Worm (Caenorhabditis elegans) whole organism, L3 larva: ENCODE measurements around the gene C02F5.5.

Experiments
- R02D3.7 ChIP-seq: fragments of 150-350 bp; optimal IDR thresholded peaks from 2 replicates; lab custom pipeline; 2014; ENCODE audit warnings: missing biosample characterization, missing genetic modification characterization
- aly-2 ChIP-seq: fragments of 150-350 bp; optimal IDR thresholded peaks from 2 replicates; lab custom pipeline; 2014; ENCODE audit warnings: missing biosample characterization, missing genetic modification characterization
- ama-1 ChIP-seq: fragments of 150-350 bp; optimal IDR thresholded peaks from 2 replicates; lab custom pipeline; 2018
- ceh-9 ChIP-seq: sonication (generic microtip); optimal IDR thresholded peaks from 2 replicates; lab custom pipeline; 2018; ENCODE audit warnings: missing biosample characterization, missing genetic modification characterization
- egl-27 ChIP-seq: sonication (generic microtip); optimal IDR thresholded peaks from 4 replicates; lab custom pipeline; 2017; ENCODE audit warnings: missing biosample characterization, missing genetic modification reagents, missing genetic modification characterization
- egl-5 ChIP-seq: fragments of 150-350 bp; optimal IDR thresholded peaks from 2 replicates; lab custom pipeline; 2017; ENCODE audit warnings: missing biosample characterization, missing genetic modification reagents, missing genetic modification characterization, inconsistent platforms
- elt-1 ChIP-seq: fragments of 150-350 bp; optimal IDR thresholded peaks from 2 replicates; lab custom pipeline; 2014; ENCODE audit warnings: missing biosample characterization, missing genetic modification characterization
- elt-2 ChIP-seq: sonication (generic microtip); optimal IDR thresholded peaks from 2 replicates; lab custom pipeline; 2016; ENCODE audit warnings: missing genetic modification reagents, mild to moderate bottlenecking, missing genetic modification characterization, missing compliant biosample characterization
- elt-3 ChIP-seq, 3 experiments: fragments of 150-350 bp in 1 of 3; sonication (generic microtip) in 2 of 3; optimal IDR thresholded peaks; 2 replicates in 2 of 3; 4 replicates in 1 of 3; lab custom pipeline; 2014 to 2017; ENCODE audit warnings: missing biosample characterization in 3 of 3, missing genetic modification characterization in 3 of 3
- fkh-2 ChIP-seq: fragments of 150-350 bp; optimal IDR thresholded peaks from 2 replicates; lab custom pipeline; 2014; ENCODE audit warnings: missing biosample characterization, missing genetic modification reagents, missing genetic modification characterization
- jun-1 ChIP-seq: fragments of 150-350 bp; optimal IDR thresholded peaks from 2 replicates; lab custom pipeline; 2014; ENCODE audit warnings: missing biosample characterization, missing genetic modification reagents, missing genetic modification characterization
- lin-15B ChIP-seq: fragments of 150-350 bp; optimal IDR thresholded peaks from 2 replicates; lab custom pipeline; 2014; ENCODE audit warnings: missing biosample characterization, missing genetic modification characterization
- lin-39 ChIP-seq: fragments of 150-350 bp; optimal IDR thresholded peaks from 2 replicates; lab custom pipeline; 2018; ENCODE audit warnings: missing biosample characterization, missing genetic modification reagents, missing genetic modification characterization
- mdl-1 ChIP-seq: fragments of 150-350 bp; optimal IDR thresholded peaks from 2 replicates; lab custom pipeline; 2014; ENCODE audit warnings: missing biosample characterization, missing genetic modification characterization
- mml-1 ChIP-seq: fragments of 150-350 bp; sonication (generic microtip); optimal IDR thresholded peaks from 3 replicates; lab custom pipeline; 2014; ENCODE audit warnings: missing biosample characterization, missing genetic modification characterization
- nfya-1 ChIP-seq: sonication (generic microtip); optimal IDR thresholded peaks from 2 replicates; lab custom pipeline; 2017; ENCODE audit warnings: missing genetic modification characterization, mild to moderate bottlenecking, missing compliant biosample characterization, antibody characterized with exemption, moderate library complexity; ENCODE audit not compliant: insufficient read depth
- nhr-12 ChIP-seq: fragments of 150-350 bp; optimal IDR thresholded peaks from 2 replicates; lab custom pipeline; 2014; ENCODE audit warnings: missing biosample characterization, missing genetic modification characterization
- nhr-25 ChIP-seq: sonication (generic microtip); optimal IDR thresholded peaks from 2 replicates; lab custom pipeline; 2017; ENCODE audit warnings: missing biosample characterization, missing genetic modification characterization
- nhr-28 ChIP-seq: fragments of 150-350 bp; optimal IDR thresholded peaks from 2 replicates; lab custom pipeline; 2014; ENCODE audit warnings: missing biosample characterization, missing genetic modification characterization
- nhr-77 ChIP-seq: fragments of 150-350 bp; optimal IDR thresholded peaks from 2 replicates; lab custom pipeline; 2014; ENCODE audit warnings: missing biosample characterization, missing genetic modification characterization
- pha-4 ChIP-seq: fragments of 150-350 bp; optimal IDR thresholded peaks from 2 replicates; lab custom pipeline; 2014; ENCODE audit warnings: missing biosample characterization, missing genetic modification reagents, missing genetic modification characterization
- pqm-1 ChIP-seq: fragments of 150-350 bp; optimal IDR thresholded peaks from 2 replicates; lab custom pipeline; 2017; ENCODE audit warnings: missing biosample characterization, missing genetic modification characterization, inconsistent platforms
- skn-1 ChIP-seq: fragments of 150-350 bp; optimal IDR thresholded peaks from 2 replicates; lab custom pipeline; 2014; ENCODE audit warnings: missing biosample characterization, missing genetic modification characterization
- tbx-2 ChIP-seq: sonication (generic microtip); optimal IDR thresholded peaks from 2 replicates; lab custom pipeline; 2016; ENCODE audit warnings: mild to moderate bottlenecking, missing genetic modification characterization, missing compliant biosample characterization
- unc-39 ChIP-seq: sonication (generic microtip); optimal IDR thresholded peaks from 4 replicates; lab custom pipeline; 2017; ENCODE audit warnings: missing biosample characterization, missing genetic modification characterization
- unc-62 ChIP-seq: fragments of 150-350 bp; sonication (generic microtip); optimal IDR thresholded peaks from 4 replicates; lab custom pipeline; 2014; ENCODE audit warnings: missing biosample characterization, missing genetic modification reagents, missing genetic modification characterization
- zag-1 ChIP-seq: fragments of 150-350 bp; optimal IDR thresholded peaks from 2 replicates; lab custom pipeline; 2014; ENCODE audit warnings: missing biosample characterization, missing genetic modification characterization

C02F5.5 gene

ce11 chrIII:8250007-8250683, 14.2 kb downstream of the C02F5.5 start, which contains the start of gene knl-1 (continued):
- TF ChIP-seq elt-3 (tag; optimal IDR thresholded peaks at IDR 0.05; lab: Kevin White, UChicago) (no peak), aly-2 (tag; lab: Kevin White, UChicago) (no peak), ama-1 (lab: Kevin White, UChicago) (no peak), nhr-77 (tag; lab: Kevin White, UChicago) (no peak), jun-1 (tag; lab: Kevin White, UChicago) (peak; percentile 6), R02D3.7 (tag; lab: Kevin White, UChicago) (peak; percentile 9)

ce11 chrIII:8254938-8255337, 19.0 kb downstream of the C02F5.5 start, which contains the start of gene F09G8.5:
TSS of gene F09G8.5 (plus strand) at chrIII:8254975.
- TF ChIP-seq egl-5 = no peak
- no peak for TF ChIP-seq aly-2 (tag; lab: Kevin White, UChicago)
- TF ChIP-seq lin-39 (tag; lab: Kevin White, UChicago) = peak; percentile 53
- TF ChIP-seq, all 47 proteins: peak for 1

ce11 chrIII:8258045-8258444, 22.1 kb downstream of the C02F5.5 start, which contains the start of gene ncr-2:
TSS of gene ncr-2 (plus strand) at chrIII:8258345.
- no peak for TF ChIP-seq skn-1 (tag; lab: Kevin White, UChicago)
- TF ChIP-seq ceh-9 = no peak
- TF ChIP-seq elt-2 (tag; lab: Kevin White, UChicago) = no peak
- TF ChIP-seq lin-39 (tag; lab: Kevin White, UChicago) = no peak
- no peak for TF ChIP-seq elt-1 (tag; lab: Kevin White, UChicago)
- no peak for TF ChIP-seq egl-5
- TF ChIP-seq pha-4 = no peak
- TF ChIP-seq nfya-1 (tag; lab: Kevin White, UChicago) = no peak
- TF ChIP-seq zag-1 (tag; lab: Kevin White, UChicago) = no peak
- no peak for TF ChIP-seq egl-27 (tag; lab: Kevin White, UChicago)
- TF ChIP-seq elt-3 (tag; optimal IDR thresholded peaks at IDR 0.05; lab: Kevin White, UChicago) = no peak
- TF ChIP-seq mml-1 (tag; lab: Kevin White, UChicago) = no peak
- no peak for TF ChIP-seq mdl-1 (tag; lab: Kevin White, UChicago)
- TF ChIP-seq nhr-77 (tag; lab: Kevin White, UChicago) = no peak
- no peak for TF ChIP-seq fkh-2 (tag; lab: Kevin White, UChicago)
- TF ChIP-seq unc-39 (tag; lab: Kevin White, UChicago) = no peak

ce11 chrIII:8262599-8262998, 26.6 kb downstream of the C02F5.5 start:
- no peak for TF ChIP-seq aly-2 (tag; lab: Kevin White, UChicago)
- TF ChIP-seq unc-39 (tag; lab: Kevin White, UChicago) = no peak

DNA sequence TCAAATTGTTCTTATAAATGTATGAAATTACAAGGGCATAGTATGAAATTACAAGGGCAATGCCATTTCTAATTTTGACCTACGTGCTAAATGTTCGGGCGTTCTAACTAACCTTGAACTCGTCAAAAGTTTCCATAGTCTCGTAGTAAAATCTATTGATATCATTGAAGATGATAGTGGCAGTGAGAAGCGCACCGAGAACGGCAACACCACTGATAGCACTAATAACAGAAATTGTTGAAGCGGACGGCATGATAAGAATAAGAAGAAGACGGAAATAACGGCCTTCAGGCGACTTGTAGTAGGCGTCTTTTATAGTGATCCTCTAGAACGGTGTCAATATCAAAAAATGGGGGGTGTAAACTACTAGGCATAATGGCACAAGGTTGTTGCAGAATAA, 27.4 kb downstream of the C02F5.5 start, which contains the start of gene col-91:
Gene col-91 (minus strand): TSS at position 288 of the 400 bp plus-strand sequence.
- TF ChIP-seq nhr-77 (tag; lab: Kevin White, UChicago) = no peak
- TF ChIP-seq nhr-12 (tag; lab: Kevin White, UChicago) = no peak
- no peak for TF ChIP-seq unc-39 (tag; lab: Kevin White, UChicago)
- no peak for TF ChIP-seq pqm-1 (tag; lab: Kevin White, UChicago)
- TF ChIP-seq egl-5 = no peak
- TF ChIP-seq elt-3 (tag; optimal IDR thresholded peaks at IDR 0.05; lab: Kevin White, UChicago) = peak in 1 of 3 experiments; percentile 90
- no peak for TF ChIP-seq tbx-2 (tag; lab: Kevin White, UChicago)
- TF ChIP-seq aly-2 (tag; lab: Kevin White, UChicago) = no peak
- TF ChIP-seq nfya-1 (tag; lab: Kevin White, UChicago) = no peak
- no peak for TF ChIP-seq nhr-28 (tag; lab: Kevin White, UChicago)
- TF ChIP-seq lin-15B (tag; lab: Kevin White, UChicago) = no peak
- peak; percentile 78 for TF ChIP-seq nhr-25 (tag; lab: Kevin White, UChicago)
- no peak for TF ChIP-seq jun-1 (tag; lab: Kevin White, UChicago)
- no peak for TF ChIP-seq unc-62
- no peak for TF ChIP-seq elt-2 (tag; lab: Kevin White, UChicago)

DNA sequence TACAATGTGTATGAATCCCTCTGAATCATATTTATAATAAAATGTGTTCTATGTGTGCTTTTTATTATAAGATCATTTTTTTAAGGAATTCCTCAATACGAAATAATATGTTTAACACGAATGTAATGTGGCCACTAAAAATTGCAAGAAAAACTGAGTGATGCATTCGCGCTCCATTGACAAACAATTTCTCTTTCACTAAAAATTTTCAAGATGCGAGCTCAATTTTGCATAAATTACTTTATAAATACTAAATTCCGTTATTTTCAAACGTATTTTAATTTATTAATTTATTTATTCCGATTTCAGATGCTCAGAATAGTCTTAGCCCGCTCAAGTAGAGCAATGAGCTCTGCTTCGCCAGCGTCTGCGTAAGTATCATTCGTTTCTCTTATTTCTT, 29.8 kb downstream of the C02F5.5 start, which contains the start of gene mrps-9:
Gene mrps-9 (plus strand): TSS at position 310 of the 400 bp plus-strand sequence.
- TF ChIP-seq nfya-1 (tag; lab: Kevin White, UChicago) (peak; percentile 3), lin-15B (tag; lab: Kevin White, UChicago) (peak; percentile 51), aly-2 (tag; lab: Kevin White, UChicago) (no peak)
